Fruit fly (Drosophila melanogaster): ENCODE measurements around the gene CG42818.

CG42818 gene

dm6 chr2L:16275809-16276178, 34.1 kb downstream of the CG42818 start (continued):
- no peak for TF ChIP-seq oc (tag; optimal IDR thresholded peaks at IDR 0.05)
- TF ChIP-seq CG34224 (GFP tag; IDR thresholded peaks at IDR 0.05; ENCODE audit: partially characterized antibody): no peak
- peak; percentile 33 for TF ChIP-seq jing (GFP tag; optimal IDR thresholded peaks at IDR 0.05)
- peak; percentile 44; the same call in 1 of the 3 replicates for TF ChIP-seq Dbx (GFP tag; IDR thresholded peaks at IDR 0.05)
- no peak for TF ChIP-seq Aef1 (GFP tag; IDR thresholded peaks at IDR 0.05)
- peak; percentile 64 for TF ChIP-seq CG11504 (tag; optimal IDR thresholded peaks at IDR 0.05)
- peak; percentile 15 for TF ChIP-seq YL-1 (GFP tag; optimal IDR thresholded peaks at IDR 0.05)
- TF ChIP-seq schlank (tag; optimal IDR thresholded peaks at IDR 0.05): no peak
- TF ChIP-seq Adf1 (GFP tag; IDR thresholded peaks at IDR 0.05): no peak
- no peak for TF ChIP-seq disco-r (GFP tag; optimal IDR thresholded peaks at IDR 0.05)
- no peak for TF ChIP-seq CG17802 (tag; optimal IDR thresholded peaks at IDR 0.05)
- no peak for TF ChIP-seq CG3065 (GFP tag; optimal IDR thresholded peaks at IDR 0.05)
- TF ChIP-seq kah (GFP tag; optimal IDR thresholded peaks at IDR 0.05): no peak
- peak; percentile 86 for TF ChIP-seq CG18599 (GFP tag; optimal IDR thresholded peaks at IDR 0.05)
- TF ChIP-seq fd102C (GFP tag; optimal IDR thresholded peaks at IDR 0.05): no peak
- no peak for TF ChIP-seq da (GFP tag; optimal IDR thresholded peaks at IDR 0.05)
- TF ChIP-seq Hey (tag; optimal IDR thresholded peaks at IDR 0.05): no peak
- no peak; the same call in 1 of the 2 replicates for TF ChIP-seq CG3847 (GFP tag; IDR thresholded peaks at IDR 0.05)
- TF ChIP-seq CG12391 (tag; optimal IDR thresholded peaks at IDR 0.05): peak; percentile 51
- TF ChIP-seq CG12104 (GFP tag; optimal IDR thresholded peaks at IDR 0.05): no peak
- peak; percentile 47 for TF ChIP-seq bcd (GFP tag; optimal IDR thresholded peaks at IDR 0.05)
- TF ChIP-seq CG15696 (tag; optimal IDR thresholded peaks at IDR 0.05): no peak
- TF ChIP-seq sens (GFP tag): peak; percentile 77
- TF ChIP-seq GATAe (GFP tag; conservative IDR thresholded peaks at IDR 0.05): no peak
- TF ChIP-seq wor (GFP tag; IDR thresholded peaks at IDR 0.05): no peak
- no peak for TF ChIP-seq CG4404 (GFP tag; IDR thresholded peaks at IDR 0.05)
- TF ChIP-seq CoRest (tag; optimal IDR thresholded peaks at IDR 0.05): peak; percentile 66
- no peak for TF ChIP-seq Abd-B (GFP tag; optimal IDR thresholded peaks at IDR 0.05)
- TF ChIP-seq CG8290 (GFP tag; optimal IDR thresholded peaks at IDR 0.05): no peak
- TF ChIP-seq CG8290 (tag; optimal IDR thresholded peaks at IDR 0.05): no peak
- peak; percentile 57; the same call in 1 of the 2 replicates for TF ChIP-seq Rfx (GFP tag; IDR thresholded peaks at IDR 0.05)
- no peak for TF ChIP-seq nerfin-1 (tag; optimal IDR thresholded peaks at IDR 0.05)
- TF ChIP-seq NC2β (GFP tag; optimal IDR thresholded peaks at IDR 0.05): no peak
- TF ChIP-seq Hsf (GFP tag; optimal IDR thresholded peaks at IDR 0.05): peak; percentile 10
- peak in 1 of 2 experiments; percentile 1 for TF ChIP-seq chif (GFP tag; optimal IDR thresholded peaks at IDR 0.05)
- peak; percentile 64 for TF ChIP-seq grau (tag; optimal IDR thresholded peaks at IDR 0.05)
- peak; percentile 72 for TF ChIP-seq CG2120 (GFP tag; optimal IDR thresholded peaks at IDR 0.05)
- no peak for TF ChIP-seq cato (GFP tag; optimal IDR thresholded peaks at IDR 0.05; ENCODE audit: borderline replicate concordance)
- TF ChIP-seq seq (GFP tag; IDR thresholded peaks at IDR 0.05): peak; percentile 55
- peak; percentile 35 for TF ChIP-seq CG1233 (GFP tag; optimal IDR thresholded peaks at IDR 0.05)
- TF ChIP-seq CG12942 (GFP tag; optimal IDR thresholded peaks at IDR 0.05): no peak
- no peak for TF ChIP-seq gcm (GFP tag; optimal IDR thresholded peaks at IDR 0.05)
- no peak for TF ChIP-seq tup (GFP tag; optimal IDR thresholded peaks at IDR 0.05)
- TF ChIP-seq Pdp1 (GFP tag; optimal IDR thresholded peaks at IDR 0.05): peak in 1 of 2 experiments; percentile 24
- TF ChIP-seq Dek (tag; optimal IDR thresholded peaks at IDR 0.05): peak; percentile 4
- peak; percentile 50 for TF ChIP-seq CG10147 (GFP tag; optimal IDR thresholded peaks at IDR 0.05)
- peak; percentile 11 for TF ChIP-seq CG14710 (tag; optimal IDR thresholded peaks at IDR 0.05)
- TF ChIP-seq cad (GFP tag; optimal IDR thresholded peaks at IDR 0.05): no peak
- TF ChIP-seq Ssrp (tag; optimal IDR thresholded peaks at IDR 0.05): peak; percentile 49
- TF ChIP-seq CkIIα-i1 (GFP tag; IDR thresholded peaks at IDR 0.05): no peak
- TF ChIP-seq C15 (GFP tag; IDR thresholded peaks at IDR 0.05): no peak
- no peak for TF ChIP-seq peb (GFP tag; IDR thresholded peaks at IDR 0.05)
